Fruit fly (Drosophila melanogaster): Measurements from ENCODE around the gene Fum4.

The Fum4 gene

DNA sequence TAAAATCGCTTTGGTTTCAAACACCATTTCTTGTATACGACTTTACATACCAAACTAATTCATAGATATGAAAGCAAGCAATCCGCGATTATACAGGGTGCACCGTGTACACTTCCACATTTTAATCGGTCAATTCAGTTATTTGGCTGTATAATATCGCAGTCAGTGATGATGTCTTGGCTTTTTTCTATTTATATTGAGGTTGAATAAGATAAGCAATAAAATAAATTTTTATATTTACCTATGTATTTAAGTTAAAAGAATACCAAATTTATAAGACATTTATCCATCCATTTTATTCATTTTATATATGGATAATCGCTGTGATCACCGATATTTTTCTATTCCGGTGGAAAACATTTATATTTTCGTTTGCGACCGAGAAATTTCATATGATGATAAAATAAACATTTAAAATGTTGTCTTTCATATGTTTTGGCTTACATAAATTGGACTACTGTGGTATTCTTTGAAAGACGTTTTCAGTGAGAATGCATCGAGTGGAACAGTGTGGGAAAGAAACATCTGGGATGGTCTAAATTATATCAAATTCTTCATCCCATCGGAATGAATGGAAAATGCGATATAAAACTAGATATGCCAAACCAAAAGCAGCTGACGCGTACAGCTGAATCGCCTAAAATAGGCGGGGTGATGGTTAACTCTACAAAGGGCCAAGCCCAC, 35.6 kb upstream of the Fum4 start, which contains the start of gene CG5708 (continued):
- TF ChIP-seq CG32532 (GFP tag; IDR thresholded peaks at IDR 0.05) (no peak), CG2889 (GFP tag; IDR thresholded peaks at IDR 0.05) (no peak), gro (GFP tag; optimal IDR thresholded peaks at IDR 0.05) (no peak), CG1603 (tag; optimal IDR thresholded peaks at IDR 0.05) (peak; percentile 86), CG6272 (GFP tag; IDR thresholded peaks at IDR 0.05) (no peak), caup (GFP tag; optimal IDR thresholded peaks at IDR 0.05; ENCODE audit: severe bottlenecking) (peak; percentile 1), Sry-δ (GFP tag; optimal IDR thresholded peaks at IDR 0.05) (peak; percentile 36), pho (GFP tag; optimal IDR thresholded peaks at IDR 0.05) (no peak), CG6689 (GFP tag; IDR thresholded peaks at IDR 0.05) (no peak), CG11695 (GFP tag; IDR thresholded peaks at IDR 0.05) (no peak), zfh2 (GFP tag; optimal IDR thresholded peaks at IDR 0.05) (peak; percentile 2), chinmo (GFP tag; IDR thresholded peaks at IDR 0.05; ENCODE audit: partially characterized antibody) (no peak), CG12769 (tag; optimal IDR thresholded peaks at IDR 0.05) (no peak), ci (GFP tag; IDR thresholded peaks at IDR 0.05) (no peak; the same call in 2 of the 3 replicates), CG8944 (GFP tag; optimal IDR thresholded peaks at IDR 0.05) (no peak), stwl (tag; optimal IDR thresholded peaks at IDR 0.05) (peak; percentile 1), aop (GFP tag; IDR thresholded peaks at IDR 0.05) (no peak), CG3726 (GFP tag; IDR thresholded peaks at IDR 0.05) (no peak), ash1 (GFP tag; optimal IDR thresholded peaks at IDR 0.05) (no peak), knrl (GFP tag; IDR thresholded peaks at IDR 0.05; ENCODE audit: partially characterized antibody) (peak; percentile 50; the same call in 2 of the 3 replicates), inv (GFP tag; IDR thresholded peaks at IDR 0.05; ENCODE audit: partially characterized antibody) (peak; percentile 57; the same call in 1 of the 2 replicates), Abd-B (GFP tag; optimal IDR thresholded peaks at IDR 0.05) (peak; percentile 51), vvl (GFP tag; IDR thresholded peaks at IDR 0.05) (0 out of 2 replicates have a peak, but pooled peaks have one; percentile 42), CG4854 (GFP tag; optimal IDR thresholded peaks at IDR 0.05) (no peak), CG33557 (GFP tag; optimal IDR thresholded peaks at IDR 0.05) (no peak), CG18764 (GFP tag; optimal IDR thresholded peaks at IDR 0.05) (no peak), ewg (GFP tag; optimal IDR thresholded peaks at IDR 0.05) (no peak), al (GFP tag; IDR thresholded peaks at IDR 0.05) (no peak), Camta (GFP tag; optimal IDR thresholded peaks at IDR 0.05) (no peak), CG3847 (GFP tag; IDR thresholded peaks at IDR 0.05) (no peak), Rfx (GFP tag; IDR thresholded peaks at IDR 0.05) (peak; percentile 45; the same call in 1 of the 2 replicates), lilli (GFP tag; optimal IDR thresholded peaks at IDR 0.05) (peak; percentile 5), gem (tag; optimal IDR thresholded peaks at IDR 0.05) (peak; percentile 40), E2f2 (GFP tag; IDR thresholded peaks at IDR 0.05) (no peak), CG3065 (GFP tag; optimal IDR thresholded peaks at IDR 0.05) (no peak), Gug (GFP tag; IDR thresholded peaks at IDR 0.05) (no peak), CG7963 (GFP tag; IDR thresholded peaks at IDR 0.05; ENCODE audit: partially characterized antibody) (no peak), CG12391 (tag; optimal IDR thresholded peaks at IDR 0.05) (peak; percentile 34), Med (GFP tag) (peak; percentile 76), CG9727 (GFP tag; optimal IDR thresholded peaks at IDR 0.05) (no peak), sens (GFP tag) (peak; percentile 35), CG18262 (tag; optimal IDR thresholded peaks at IDR 0.05) (peak; percentile 37), sisA (GFP tag; IDR thresholded peaks at IDR 0.05) (no peak), HLHmδ (GFP tag; optimal IDR thresholded peaks at IDR 0.05) (no peak), fd96Cb (tag; optimal IDR thresholded peaks at IDR 0.05) (no peak), rib (GFP tag; IDR thresholded peaks at IDR 0.05) (no peak), CG6813 (GFP tag; optimal IDR thresholded peaks at IDR 0.05) (no peak), cwo (GFP tag; optimal IDR thresholded peaks at IDR 0.05) (no peak), CG17385 (GFP tag; optimal IDR thresholded peaks at IDR 0.05) (no peak), vnd (GFP tag; IDR thresholded peaks at IDR 0.05; ENCODE audit: partially characterized antibody) (no peak)

All from whole organism, embryonic.